Worm (Caenorhabditis elegans) whole organism, midembryonic: ENCODE results near the gene F45H10.5.

ENCODE experiments used
- T22C8.4 ChIP-seq: fragments of 200-800 bp; sonication (Bioruptor generic); IDR thresholded peaks from 2 replicates; pipeline ENCODE4 v1.3.6; 2022; ENCODE audit warnings: missing genetic modification characterization, missing compliant biosample characterization
- tab-1 ChIP-seq: fragments of 200-800 bp; sonication (Bioruptor generic); IDR thresholded peaks from 2 replicates; pipeline ENCODE4 v1.3.6; 2022; ENCODE audit warnings: missing genetic modification characterization, missing compliant biosample characterization
- ztf-29 ChIP-seq: fragments of 200-800 bp; sonication (Bioruptor generic); IDR thresholded peaks from 2 replicates; pipeline ENCODE4 v1.3.6; 2022; ENCODE audit warnings: missing genetic modification reagents, missing genetic modification characterization, missing compliant biosample characterization

- TF ChIP-seq T22C8.4 (GFP tag; lab: Robert Waterston, UW) (no peak), tab-1 (GFP tag; lab: Robert Waterston, UW) (no peak), ztf-29 (GFP tag; lab: Robert Waterston, UW) (no peak)
Measured at ce11 chrII:13517600-13517999, 15.9 kb downstream of the F45H10.5 start, which contains the start of gene sre-45.
